Fruit fly (Drosophila melanogaster): ENCODE results near the gene CG31371.

dm6 chr3R:30534444-30534843, 31.1 kb upstream of the CG31371 start:
- TF ChIP-seq h (GFP tag; optimal IDR thresholded peaks at IDR 0.05): no peak
- no peak for TF ChIP-seq rgr (GFP tag; optimal IDR thresholded peaks at IDR 0.05)
- TF ChIP-seq br (GFP tag; optimal IDR thresholded peaks at IDR 0.05): no peak
- TF ChIP-seq Myc (optimal IDR thresholded peaks at IDR 0.05): no peak
- TF ChIP-seq Sp1 (GFP tag; optimal IDR thresholded peaks at IDR 0.05): no peak
- no peak for TF ChIP-seq tai (GFP tag; optimal IDR thresholded peaks at IDR 0.05)
- TF ChIP-seq CG9705 (GFP tag; optimal IDR thresholded peaks at IDR 0.05): no peak
- no peak for TF ChIP-seq foxo (GFP tag; optimal IDR thresholded peaks at IDR 0.05)
- TF ChIP-seq psq (GFP tag; optimal IDR thresholded peaks at IDR 0.05): no peak
